Worm (Caenorhabditis elegans) whole organism, L4 larva: Measurements from ENCODE around the gene srh-22.
A peak's percentile ranks its signal among the peaks of the same experiment; 100 is the strongest.

Experiments used
- D1046.2 ChIP-seq: fragments of 200-800 bp; sonication (Bioruptor generic); IDR thresholded peaks from 2 replicates; pipeline ENCODE4 v1.3.6; 2022; ENCODE audit warnings: missing genetic modification characterization, missing compliant biosample characterization
- R02D3.7 ChIP-seq: fragments of 150-350 bp; sonication (generic microtip); optimal IDR thresholded peaks from 3 replicates; lab custom pipeline; 2014; ENCODE audit warnings: missing biosample characterization, missing genetic modification characterization
- ZK546.5 ChIP-seq, 2 experiments: sonication (generic microtip); optimal IDR thresholded peaks; 2 replicates each; lab custom pipeline; 2017; ENCODE audit warnings: missing biosample characterization in 2 of 2, missing genetic modification characterization in 2 of 2
- arid-1 ChIP-seq: fragments of 200-800 bp; sonication (Bioruptor generic); conservative IDR thresholded peaks from 2 replicates; pipeline ENCODE4 v1.3.6; 2022; ENCODE audit warnings: missing genetic modification reagents, missing genetic modification characterization, missing compliant biosample characterization
- attf-4 ChIP-seq: sonication (generic microtip); optimal IDR thresholded peaks from 3 replicates; lab custom pipeline; 2017; ENCODE audit warnings: missing biosample characterization, missing genetic modification characterization
- ceh-20 ChIP-seq: fragments of 200-800 bp; sonication (Bioruptor generic); IDR thresholded peaks from 2 replicates; pipeline ENCODE4 v1.3.6; 2022; ENCODE audit warnings: missing genetic modification reagents, missing genetic modification characterization, missing compliant biosample characterization
- ceh-44 ChIP-seq: fragments of 200-800 bp; sonication (Bioruptor generic); IDR thresholded peaks from 2 replicates; pipeline ENCODE4 v1.3.6; 2022; ENCODE audit warnings: missing genetic modification reagents, missing genetic modification characterization, missing compliant biosample characterization
- ces-1 ChIP-seq: fragments of 150-350 bp; sonication (generic microtip); optimal IDR thresholded peaks from 4 replicates; lab custom pipeline; 2014; ENCODE audit warnings: missing biosample characterization, missing genetic modification reagents, missing genetic modification characterization
- ctbp-1 ChIP-seq: fragments of 200-800 bp; sonication (Bioruptor generic); IDR thresholded peaks from 2 replicates; pipeline ENCODE4 v1.3.6; 2022; ENCODE audit warnings: missing genetic modification reagents, missing genetic modification characterization, missing compliant biosample characterization
- daf-16 ChIP-seq, 3 experiments: sonication (generic microtip); optimal IDR thresholded peaks; 2 replicates each; lab custom pipeline; 2016 to 2017; ENCODE audit warnings: missing genetic modification characterization in 3 of 3, missing genetic modification reagents in 3 of 3, mild to moderate bottlenecking in 2 of 3, missing compliant biosample characterization in 2 of 3, missing biosample characterization in 1 of 3, moderate library complexity in 1 of 3
- daf-8 ChIP-seq: fragments of 200-800 bp; sonication (Bioruptor generic); IDR thresholded peaks from 2 replicates; pipeline ENCODE4 v1.3.6; 2022; ENCODE audit warnings: missing genetic modification characterization, missing compliant biosample characterization
- dmd-6 ChIP-seq: fragments of 200-800 bp; sonication (Bioruptor generic); IDR thresholded peaks from 2 replicates; pipeline ENCODE4 v1.3.6; 2022; ENCODE audit warnings: missing genetic modification reagents, missing genetic modification characterization, missing compliant biosample characterization
- dmd-8 ChIP-seq: fragments of 200-800 bp; sonication (Bioruptor generic); IDR thresholded peaks from 2 replicates; pipeline ENCODE4 v1.3.6; 2022; ENCODE audit warnings: missing genetic modification characterization, missing compliant biosample characterization
- duxl-1 ChIP-seq: sonication (generic microtip); optimal IDR thresholded peaks from 2 replicates; lab custom pipeline; 2016; ENCODE audit warnings: mild to moderate bottlenecking, missing genetic modification characterization, moderate library complexity, missing compliant biosample characterization; ENCODE audit not compliant: poor library complexity
- dve-1 ChIP-seq: sonication (generic microtip); optimal IDR thresholded peaks from 2 replicates; lab custom pipeline; 2017; ENCODE audit warnings: antibody characterized with exemption, mild to moderate bottlenecking, missing genetic modification characterization, missing compliant biosample characterization; ENCODE audit not compliant: insufficient read depth
- egl-27 ChIP-seq: sonication (generic microtip); optimal IDR thresholded peaks from 3 replicates; lab custom pipeline; 2017; ENCODE audit warnings: missing biosample characterization, missing genetic modification reagents, missing genetic modification characterization
- fos-1 ChIP-seq: fragments of 150-350 bp; optimal IDR thresholded peaks from 2 replicates; lab custom pipeline; 2014; ENCODE audit warnings: missing biosample characterization, missing genetic modification characterization
- gei-8 ChIP-seq: fragments of 200-800 bp; sonication (Bioruptor generic); optimal IDR thresholded peaks from 2 replicates; lab custom pipeline; 2018; ENCODE audit warnings: mild to moderate bottlenecking, missing genetic modification characterization, missing compliant biosample characterization
- hmg-1.1 ChIP-seq: fragments of 200-800 bp; sonication (Bioruptor generic); IDR thresholded peaks from 2 replicates; pipeline ENCODE4 v1.3.6; 2022; ENCODE audit warnings: missing genetic modification reagents, missing genetic modification characterization, missing compliant biosample characterization
- lsy-2 ChIP-seq, 2 experiments: fragments of 150-350 bp in 1 of 2; sonication (generic microtip) in 1 of 2; optimal IDR thresholded peaks; 2 replicates each; lab custom pipeline; 2014 to 2017; ENCODE audit warnings: missing biosample characterization in 2 of 2, missing genetic modification characterization in 2 of 2
- mes-2 ChIP-seq: sonication (generic microtip); optimal IDR thresholded peaks from 2 replicates; lab custom pipeline; 2016; ENCODE audit warnings: missing genotype, mild to moderate bottlenecking, missing genetic modification characterization, missing compliant biosample characterization; ENCODE audit not compliant: poor library complexity, severe bottlenecking
- mxl-2 ChIP-seq: fragments of 200-800 bp; sonication (Bioruptor generic); conservative IDR thresholded peaks from 2 replicates; pipeline ENCODE4 v1.3.6; 2022; ENCODE audit warnings: missing genetic modification reagents, missing genetic modification characterization, missing compliant biosample characterization
- nhr-10 ChIP-seq: fragments of 150-350 bp; optimal IDR thresholded peaks from 2 replicates; lab custom pipeline; 2014; ENCODE audit warnings: missing biosample characterization, missing genetic modification characterization
- nhr-11 ChIP-seq: fragments of 150-350 bp; optimal IDR thresholded peaks from 2 replicates; lab custom pipeline; 2014; ENCODE audit warnings: missing biosample characterization, missing genetic modification characterization
- nhr-111 ChIP-seq: fragments of 200-800 bp; sonication (Bioruptor generic); optimal IDR thresholded peaks from 2 replicates; lab custom pipeline; 2018; ENCODE audit warnings: mild to moderate bottlenecking, missing genetic modification characterization, missing compliant biosample characterization
- nhr-28 ChIP-seq: fragments of 150-350 bp; optimal IDR thresholded peaks from 2 replicates; lab custom pipeline; 2014; ENCODE audit warnings: missing biosample characterization, missing genetic modification characterization
- pha-4 ChIP-seq, 2 experiments: fragments of 150-350 bp in 1 of 2; fragments of 200-800 bp in 1 of 2; sonication (Bioruptor generic) in 1 of 2; IDR thresholded peaks in 1 of 2; optimal IDR thresholded peaks in 1 of 2; 2 replicates each; pipeline versions ENCODE4 v1.3.6 to Lab custom; 2014 to 2022; ENCODE audit warnings: missing genetic modification characterization in 2 of 2, missing genetic modification reagents in 2 of 2, missing biosample characterization in 1 of 2, missing compliant biosample characterization in 1 of 2
- rbr-2 ChIP-seq: sonication (generic microtip); optimal IDR thresholded peaks from 2 replicates; lab custom pipeline; 2016; ENCODE audit warnings: missing genotype, missing genetic modification characterization, missing compliant biosample characterization
- sdz-12 ChIP-seq: fragments of 200-800 bp; sonication (Bioruptor generic); optimal IDR thresholded peaks from 2 replicates; lab custom pipeline; 2018; ENCODE audit warnings: mild to moderate bottlenecking, missing genetic modification characterization, missing compliant biosample characterization
- set-16 ChIP-seq: fragments of 200-800 bp; sonication (Bioruptor generic); IDR thresholded peaks from 2 replicates; pipeline ENCODE4 v1.3.6; 2022; ENCODE audit warnings: missing genetic modification reagents, missing genetic modification characterization, missing compliant biosample characterization
- tra-1 ChIP-seq: fragments of 200-800 bp; sonication (Bioruptor generic); IDR thresholded peaks from 2 replicates; pipeline ENCODE4 v1.3.6; 2022; ENCODE audit warnings: missing genetic modification reagents, missing genetic modification characterization, missing compliant biosample characterization
- unc-62 ChIP-seq, 3 experiments: fragments of 150-350 bp in 1 of 3; sonication (generic microtip); optimal IDR thresholded peaks in 2 of 3; peaks in 1 of 3; 1 replicate in 1 of 3; 2 replicates in 2 of 3; lab custom pipeline; 2014 to 2017; ENCODE audit warnings: missing biosample characterization in 3 of 3, missing genetic modification characterization in 3 of 3, missing genetic modification reagents in 3 of 3, missing genotype in 1 of 3
- zag-1 ChIP-seq: fragments of 150-350 bp; optimal IDR thresholded peaks from 2 replicates; lab custom pipeline; 2014; ENCODE audit warnings: missing biosample characterization, missing genetic modification characterization
- zfp-2 ChIP-seq: sonication (generic microtip); optimal IDR thresholded peaks from 2 replicates; lab custom pipeline; 2016; ENCODE audit warnings: mild to moderate bottlenecking, missing genetic modification characterization, missing compliant biosample characterization
- zfp-3 ChIP-seq: fragments of 200-800 bp; sonication (Bioruptor generic); conservative IDR thresholded peaks from 2 replicates; pipeline ENCODE4 v1.3.6; 2022; ENCODE audit warnings: missing genetic modification reagents, missing genetic modification characterization, missing compliant biosample characterization
- zip-11 ChIP-seq: fragments of 200-800 bp; sonication (Bioruptor generic); IDR thresholded peaks from 2 replicates; pipeline ENCODE4 v1.3.6; 2022; ENCODE audit warnings: missing genetic modification characterization, missing compliant biosample characterization
- ztf-11 ChIP-seq: fragments of 150-350 bp; optimal IDR thresholded peaks from 2 replicates; lab custom pipeline; 2014; ENCODE audit warnings: missing biosample characterization, missing genetic modification characterization

The srh-22 gene

ce11 chrV:4965790-4966189, 43.7 kb downstream of the srh-22 start:
- TF ChIP-seq egl-27 (tag; lab: Kevin White, UChicago) = no peak
- TF ChIP-seq nhr-28 (tag; lab: Kevin White, UChicago) = peak; percentile 24

ce11 chrV:4967238-4967637, 45.1 kb downstream of the srh-22 start:
- TF ChIP-seq lsy-2 (tag; optimal IDR thresholded peaks at IDR 0.05; lab: Kevin White, UChicago) (no peak), duxl-1 (tag; lab: Kevin White, UChicago) (no peak), ctbp-1 (no peak), daf-8 (GFP tag; lab: Robert Waterston, UW) (no peak), ZK546.5 (tag; optimal IDR thresholded peaks at IDR 0.05; lab: Kevin White, UChicago) (no peak), zfp-3 (GFP tag; lab: Robert Waterston, UW) (no peak), D1046.2 (no peak), ceh-44 (GFP tag; lab: Robert Waterston, UW) (no peak), ces-1 (no peak), ceh-20 (GFP tag; lab: Robert Waterston, UW) (no peak), set-16 (GFP tag; lab: Robert Waterston, UW) (no peak), nhr-10 (tag; lab: Kevin White, UChicago) (no peak)

- TF ChIP-seq unc-62 (GFP tag; optimal IDR thresholded peaks at IDR 0.05 in 1 of 2; lab: Kevin White, UChicago) (peak in 1 of 2 experiments; percentile 13), unc-62 (tag; optimal IDR thresholded peaks at IDR 0.05; lab: Kevin White, UChicago) (no peak), ceh-44 (GFP tag; lab: Robert Waterston, UW) (no peak), fos-1 (tag; lab: Kevin White, UChicago) (no peak), rbr-2 (no peak), dmd-6 (GFP tag; lab: Robert Waterston, UW) (peak; percentile 17; the same call in 1 of the 2 replicates), sdz-12 (no peak), dve-1 (peak; percentile 27), tra-1 (no peak), zag-1 (tag; lab: Kevin White, UChicago) (no peak), zfp-2 (no peak), mes-2 (tag; lab: Kevin White, UChicago) (no peak)
Observed at ce11 chrV:4968775-4969174, 46.7 kb downstream of the srh-22 start.

- peak; percentile 48 for TF ChIP-seq nhr-28 (tag; lab: Kevin White, UChicago)
- peak; percentile 11 for TF ChIP-seq nhr-11 (tag; lab: Kevin White, UChicago)
- TF ChIP-seq nhr-10 (tag; lab: Kevin White, UChicago) = no peak
- no peak for TF ChIP-seq zip-11 (GFP tag; lab: Robert Waterston, UW)
- TF ChIP-seq R02D3.7 (tag; lab: Kevin White, UChicago) = no peak
- no peak for TF ChIP-seq gei-8 (GFP tag; lab: Kevin White, UChicago)
- TF ChIP-seq pha-4 (GFP tag; IDR thresholded peaks at IDR 0.05; lab: Robert Waterston, UW) = no peak
- TF ChIP-seq pha-4 (tag; optimal IDR thresholded peaks at IDR 0.05; lab: Kevin White, UChicago) = no peak
- no peak for TF ChIP-seq tra-1
- TF ChIP-seq daf-16 (GFP tag; optimal IDR thresholded peaks at IDR 0.05; lab: Kevin White, UChicago) = no peak
- peak; percentile 61 for TF ChIP-seq daf-16 (tag; optimal IDR thresholded peaks at IDR 0.05; lab: Kevin White, UChicago)
- peak in 1 of 2 experiments; percentile 33 for TF ChIP-seq unc-62 (GFP tag; optimal IDR thresholded peaks at IDR 0.05 in 1 of 2; lab: Kevin White, UChicago)
- TF ChIP-seq unc-62 (tag; optimal IDR thresholded peaks at IDR 0.05; lab: Kevin White, UChicago) = no peak
- peak; percentile 13 for TF ChIP-seq dve-1
Observed at ce11 chrV:4969503-4969902, 47.4 kb downstream of the srh-22 start.

ce11 chrV:4972943-4973342, 50.8 kb downstream of the srh-22 start, which contains the start of gene srsx-9:
TSS of gene srsx-9 (minus strand) at chrV:4973043.
- TF ChIP-seq ztf-11 (no peak), hmg-1.1 (GFP tag; lab: Robert Waterston, UW) (no peak), daf-8 (GFP tag; lab: Robert Waterston, UW) (no peak), nhr-111 (no peak), attf-4 (tag; lab: Kevin White, UChicago) (no peak), tra-1 (no peak), zip-11 (GFP tag; lab: Robert Waterston, UW) (no peak), arid-1 (no peak), dmd-8 (no peak), mxl-2 (GFP tag; lab: Robert Waterston, UW) (no peak)
- TF ChIP-seq, all 104 proteins: peak for 0
